Fruit fly (Drosophila melanogaster) whole organism, wandering third instar larva: ENCODE measurements around the gene PCID2.

Source experiments
- Dfd ChIP-seq: fragments of >200 bp; optimal IDR thresholded peaks from 2 replicates; lab custom pipeline; 2017; ENCODE audit warnings: missing biosample characterization, missing genetic modification characterization
- HLH106 ChIP-seq: fragments of 200-800 bp; optimal IDR thresholded peaks from 3 replicates; lab custom pipeline; 2019; ENCODE audit warnings: missing biosample characterization, mild to moderate bottlenecking, missing genetic modification characterization, moderate library complexity
- Hr78 ChIP-seq: fragments of >200 bp; optimal IDR thresholded peaks from 2 replicates; lab custom pipeline; 2017; ENCODE audit warnings: missing biosample characterization, missing genetic modification characterization
- N ChIP-seq: fragments of >200 bp; optimal IDR thresholded peaks from 2 replicates; lab custom pipeline; 2018; ENCODE audit warnings: missing biosample characterization, missing external identifiers, missing genetic modification characterization
- br ChIP-seq: fragments of 200-800 bp; sonication (Bioruptor generic); optimal IDR thresholded peaks from 2 replicates; lab custom pipeline; 2016; ENCODE audit warnings: missing biosample characterization, missing genetic modification characterization
- dmrt93B ChIP-seq: fragments of 200-800 bp; sonication (Bioruptor generic); optimal IDR thresholded peaks from 2 replicates; lab custom pipeline; 2018; ENCODE audit warnings: missing biosample characterization, mild to moderate bottlenecking, missing genetic modification characterization
- h ChIP-seq: fragments of 200-800 bp; sonication (Bioruptor generic); optimal IDR thresholded peaks from 3 replicates; lab custom pipeline; 2016; ENCODE audit warnings: missing biosample characterization, mild to moderate bottlenecking, missing genetic modification characterization
- pan ChIP-seq: fragments of >200 bp; optimal IDR thresholded peaks from 2 replicates; lab custom pipeline; 2017
- psq ChIP-seq: fragments of 200-800 bp; sonication (Bioruptor generic); optimal IDR thresholded peaks from 3 replicates; lab custom pipeline; 2017; ENCODE audit warnings: missing biosample characterization, mild to moderate bottlenecking, missing genetic modification characterization, moderate library complexity

DNA sequence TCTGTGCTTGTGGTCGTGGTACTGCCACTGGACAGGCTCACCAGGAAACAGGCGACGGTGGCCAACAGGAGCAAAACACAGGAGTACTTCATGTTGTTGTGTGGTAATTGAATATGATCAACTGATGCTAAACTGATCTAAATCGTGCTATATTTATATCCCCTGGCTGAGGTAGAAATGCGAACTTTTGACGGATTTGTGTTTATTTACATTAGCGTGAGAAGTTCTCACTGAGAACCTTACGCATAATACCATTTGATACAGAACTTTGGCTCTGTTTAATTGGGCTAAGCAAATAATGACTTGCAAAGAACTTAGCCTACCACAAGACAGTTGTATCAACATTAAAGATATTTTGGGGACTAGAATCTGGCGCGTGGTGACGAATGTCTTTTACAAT lies 35.1 kb upstream of the PCID2 start, which contains the start of gene CG33268:
- no peak for TF ChIP-seq dmrt93B
- no peak for TF ChIP-seq Hr78 (GFP tag; lab: Kevin White, UChicago)
- TF ChIP-seq Dfd (GFP tag; lab: Kevin White, UChicago) = no peak
- TF ChIP-seq h (GFP tag; lab: Kevin White, UChicago) = no peak
- no peak for TF ChIP-seq pan (lab: Kevin White, UChicago)
- TF ChIP-seq psq (GFP tag; lab: Kevin White, UChicago) = no peak
- no peak for TF ChIP-seq HLH106 (tag; lab: Kevin White, UChicago)
- no peak for TF ChIP-seq N (GFP tag; lab: Kevin White, UChicago)
- TF ChIP-seq br (GFP tag; lab: Kevin White, UChicago) = no peak
